Fruit fly (Drosophila melanogaster): ENCODE data around the gene CG3062.

CG3062 gene

dm6 chrX:4691226-4691625, 46.6 kb upstream of the CG3062 start (continued):
- TF ChIP-seq MESR4 (GFP tag; optimal IDR thresholded peaks at IDR 0.05) (no peak), CG17385 (GFP tag; optimal IDR thresholded peaks at IDR 0.05) (no peak), wdn (GFP tag; IDR thresholded peaks at IDR 0.05) (no peak), CG10431 (GFP tag; optimal IDR thresholded peaks at IDR 0.05) (no peak), lab (GFP tag; optimal IDR thresholded peaks at IDR 0.05) (peak; percentile 81), lbe (GFP tag; optimal IDR thresholded peaks at IDR 0.05) (no peak), CG6791 (GFP tag; IDR thresholded peaks at IDR 0.05; ENCODE audit: partially characterized antibody) (no peak), Fer3 (tag; optimal IDR thresholded peaks at IDR 0.05) (peak; percentile 14), ab (GFP tag; optimal IDR thresholded peaks at IDR 0.05) (no peak), CG12236 (GFP tag; optimal IDR thresholded peaks at IDR 0.05) (no peak), gro (GFP tag; optimal IDR thresholded peaks at IDR 0.05) (no peak), crc (GFP tag; optimal IDR thresholded peaks at IDR 0.05) (no peak), chm (GFP tag; IDR thresholded peaks at IDR 0.05) (no peak), Rfx (GFP tag; IDR thresholded peaks at IDR 0.05) (peak; percentile 54), D19A (tag; optimal IDR thresholded peaks at IDR 0.05) (peak; percentile 21), CG14667 (GFP tag; IDR thresholded peaks at IDR 0.05) (no peak; the same call in 1 of the 2 replicates), klu (GFP tag; IDR thresholded peaks at IDR 0.05) (no peak), Atf-2 (GFP tag; optimal IDR thresholded peaks at IDR 0.05) (no peak), CG15601 (tag; optimal IDR thresholded peaks at IDR 0.05) (no peak), CG3407 (GFP tag; optimal IDR thresholded peaks at IDR 0.05) (no peak), CG17912 (GFP tag; optimal IDR thresholded peaks at IDR 0.05) (no peak), zen2 (GFP tag; IDR thresholded peaks at IDR 0.05; ENCODE audit: partially characterized antibody) (no peak), ken (GFP tag; IDR thresholded peaks at IDR 0.05) (no peak), rib (GFP tag; IDR thresholded peaks at IDR 0.05) (no peak), Xbp1 (GFP tag; optimal IDR thresholded peaks at IDR 0.05) (peak; percentile 32), CG18262 (tag; optimal IDR thresholded peaks at IDR 0.05) (peak; percentile 33), Neu2 (GFP tag; optimal IDR thresholded peaks at IDR 0.05; ENCODE audit: borderline replicate concordance) (no peak), h (optimal IDR thresholded peaks at IDR 0.05) (no peak), ci (GFP tag; IDR thresholded peaks at IDR 0.05) (0 out of 3 replicates have a peak, but pooled peaks have one; percentile 27), CG8944 (GFP tag; optimal IDR thresholded peaks at IDR 0.05) (no peak), zen (tag; optimal IDR thresholded peaks at IDR 0.05) (no peak), inv (GFP tag; IDR thresholded peaks at IDR 0.05; ENCODE audit: partially characterized antibody) (no peak), tin (GFP tag; optimal IDR thresholded peaks at IDR 0.05) (no peak), run (tag; optimal IDR thresholded peaks at IDR 0.05) (no peak), zf30C (GFP tag; optimal IDR thresholded peaks at IDR 0.05) (no peak), fd64A (GFP tag; optimal IDR thresholded peaks at IDR 0.05) (no peak), HLH3B (GFP tag; IDR thresholded peaks at IDR 0.05) (no peak), nerfin-1 (tag; optimal IDR thresholded peaks at IDR 0.05) (no peak), CG7839 (tag; optimal IDR thresholded peaks at IDR 0.05) (peak; percentile 49), stwl (tag; optimal IDR thresholded peaks at IDR 0.05) (no peak), Kr (GFP tag; optimal IDR thresholded peaks at IDR 0.05) (no peak), dysf (GFP tag; IDR thresholded peaks at IDR 0.05) (no peak), CG9932 (GFP tag; IDR thresholded peaks at IDR 0.05) (no peak), pzg (GFP tag; optimal IDR thresholded peaks at IDR 0.05) (no peak), tio (GFP tag; optimal IDR thresholded peaks at IDR 0.05) (no peak), CG14860 (GFP tag; IDR thresholded peaks at IDR 0.05; ENCODE audit: partially characterized antibody) (no peak), pan (optimal IDR thresholded peaks at IDR 0.05) (no peak), pan (GFP tag; optimal IDR thresholded peaks at IDR 0.05 in 1 of 2, IDR thresholded peaks at IDR 0.05 in 1 of 2) (no peak), CG11085 (GFP tag; IDR thresholded peaks at IDR 0.05) (0 out of 2 replicates have a peak, but pooled peaks have one; percentile 26), ap (GFP tag; IDR thresholded peaks at IDR 0.05) (no peak), Sox102F (GFP tag; optimal IDR thresholded peaks at IDR 0.05) (peak; percentile 53), sens (GFP tag) (no peak)

All from whole organism, embryonic.